Worm (Caenorhabditis elegans) whole organism, mixed stage, embryonic: ENCODE measurements around the gene spp-31.

Experiments
- blmp-1 ChIP-seq: fragments of 150-350 bp; optimal IDR thresholded peaks from 2 replicates; lab custom pipeline; 2014; ENCODE audit warnings: missing biosample characterization, missing genetic modification characterization
- ceh-39 ChIP-seq: fragments of 150-350 bp; optimal IDR thresholded peaks from 2 replicates; lab custom pipeline; 2014; ENCODE audit warnings: missing biosample characterization, missing genetic modification characterization
- ces-1 ChIP-seq: fragments of 150-350 bp; optimal IDR thresholded peaks from 2 replicates; lab custom pipeline; 2014; ENCODE audit warnings: missing biosample characterization, missing genetic modification reagents, missing genetic modification characterization
- elt-3 ChIP-seq: fragments of 150-350 bp; optimal IDR thresholded peaks from 2 replicates; lab custom pipeline; 2014; ENCODE audit warnings: missing biosample characterization, missing genetic modification characterization
- flh-1 ChIP-seq: fragments of 200-800 bp; sonication (Bioruptor generic); optimal IDR thresholded peaks from 2 replicates; lab custom pipeline; 2018; ENCODE audit warnings: mild to moderate bottlenecking, missing genetic modification characterization, moderate library complexity, missing compliant biosample characterization
- ham-2 ChIP-seq: fragments of 200-800 bp; sonication (Bioruptor generic); optimal IDR thresholded peaks from 2 replicates; lab custom pipeline; 2018; ENCODE audit warnings: mild to moderate bottlenecking, missing genetic modification characterization, missing compliant biosample characterization
- lsy-2 ChIP-seq: fragments of 150-350 bp; optimal IDR thresholded peaks from 2 replicates; lab custom pipeline; 2014; ENCODE audit warnings: missing biosample characterization, missing genetic modification characterization
- mls-2 ChIP-seq: sonication (generic microtip); optimal IDR thresholded peaks from 2 replicates; lab custom pipeline; 2016; ENCODE audit warnings: mild to moderate bottlenecking, missing genetic modification characterization, moderate library complexity, missing compliant biosample characterization
- nhr-12 ChIP-seq: fragments of 150-350 bp; optimal IDR thresholded peaks from 2 replicates; lab custom pipeline; 2014; ENCODE audit warnings: missing biosample characterization, missing genetic modification characterization
- nhr-237 ChIP-seq: fragments of 150-350 bp; optimal IDR thresholded peaks from 2 replicates; lab custom pipeline; 2014; ENCODE audit warnings: missing biosample characterization, missing genetic modification characterization
- nhr-28 ChIP-seq: fragments of 150-350 bp; optimal IDR thresholded peaks from 2 replicates; lab custom pipeline; 2014; ENCODE audit warnings: missing biosample characterization, missing genetic modification characterization
- nhr-76 ChIP-seq: sonication (generic microtip); optimal IDR thresholded peaks from 2 replicates; lab custom pipeline; 2017; ENCODE audit warnings: missing biosample characterization, missing genetic modification characterization
- pha-4 ChIP-seq: fragments of 150-350 bp; optimal IDR thresholded peaks from 2 replicates; lab custom pipeline; 2018; ENCODE audit warnings: missing biosample characterization, missing genetic modification reagents, missing genetic modification characterization
- unc-62 ChIP-seq: fragments of 150-350 bp; optimal IDR thresholded peaks from 2 replicates; lab custom pipeline; 2014; ENCODE audit warnings: missing biosample characterization, missing genetic modification reagents, missing genetic modification characterization

DNA sequence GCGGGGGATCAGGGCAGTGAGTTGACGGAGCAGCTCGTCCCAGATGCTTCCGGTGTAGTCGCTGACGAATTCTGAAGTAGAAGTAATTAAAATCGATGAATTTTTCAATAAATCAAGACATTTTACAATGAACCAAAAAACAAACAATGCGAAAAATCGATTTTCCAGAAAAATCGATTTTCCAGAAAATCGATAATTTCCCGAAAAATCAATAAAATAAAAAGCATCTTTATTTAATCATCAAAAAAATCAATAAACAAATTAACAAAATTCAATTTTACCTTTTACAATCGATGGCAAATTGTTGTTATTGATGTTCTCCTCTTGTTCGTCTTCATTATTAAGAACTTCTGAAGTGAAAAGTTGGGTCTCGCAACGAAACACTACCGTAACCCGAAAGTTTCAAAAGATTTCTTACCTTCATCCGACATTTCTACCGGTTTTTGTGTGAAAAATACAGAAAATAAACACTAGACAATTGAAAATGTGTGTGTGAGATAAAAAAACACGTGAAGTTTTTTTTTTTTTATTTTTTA is 28.3 kb downstream of the spp-31 start, which contains the start of gene clp-6:
- TF ChIP-seq mls-2 (tag; lab: Kevin White, UChicago) (no peak), ces-1 (no peak), ham-2 (GFP tag; lab: Kevin White, UChicago) (no peak), lsy-2 (tag; lab: Kevin White, UChicago) (no peak), pha-4 (no peak), flh-1 (GFP tag; lab: Kevin White, UChicago) (no peak), nhr-28 (tag; lab: Kevin White, UChicago) (no peak), nhr-76 (tag; lab: Kevin White, UChicago) (no peak), nhr-237 (tag; lab: Kevin White, UChicago) (no peak), unc-62 (no peak), nhr-12 (tag; lab: Kevin White, UChicago) (no peak), ceh-39 (no peak), elt-3 (no peak), blmp-1 (tag; lab: Kevin White, UChicago) (no peak)
